Worm (Caenorhabditis elegans): ENCODE data around the gene T24C2.5.

DNA sequence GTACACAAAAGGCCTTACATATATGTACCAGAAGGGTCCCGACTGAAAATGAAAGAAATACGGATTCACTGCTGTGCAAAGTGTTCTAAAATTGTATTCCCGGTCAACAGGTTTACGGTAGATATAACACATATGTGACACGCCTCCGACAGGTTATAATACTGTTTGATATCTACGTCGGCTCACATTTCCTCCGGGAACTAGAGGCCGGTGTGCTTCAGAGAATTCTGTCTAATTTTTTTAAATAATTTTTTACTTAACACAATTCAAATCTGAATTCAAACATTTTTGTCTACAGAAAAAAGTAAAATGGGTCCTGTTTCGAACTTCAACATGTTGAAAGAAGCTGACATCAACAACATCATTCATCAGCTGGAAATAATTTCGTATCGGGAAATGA is 9.0 kb downstream of the T24C2.5 start, which contains the start of gene T24C2.3:
- TF ChIP-seq nhr-237 (tag; optimal IDR thresholded peaks at IDR 0.05) (no peak), unc-62 (GFP tag; optimal IDR thresholded peaks at IDR 0.05) (no peak), ceh-82 (tag; optimal IDR thresholded peaks at IDR 0.05) (no peak), mdl-1 (tag; optimal IDR thresholded peaks at IDR 0.05) (no peak), lin-13 (GFP tag; optimal IDR thresholded peaks at IDR 0.05) (no peak)

Measured in whole organism, L2 larva.